Worm (Caenorhabditis elegans) whole organism, midembryonic: ENCODE measurements around the gene flor-1.

Experiments used
- flt-1 ChIP-seq: fragments of 200-800 bp; sonication (Bioruptor generic); IDR thresholded peaks from 2 replicates; pipeline ENCODE4 v1.3.6; 2022; ENCODE audit warnings: missing genetic modification characterization, missing compliant biosample characterization
- klf-2 ChIP-seq: fragments of 200-800 bp; sonication (Bioruptor generic); conservative IDR thresholded peaks from 2 replicates; pipeline ENCODE4 v1.3.6; 2022; ENCODE audit warnings: missing genetic modification reagents, missing genetic modification characterization, missing compliant biosample characterization
- med-1 ChIP-seq: sonication (generic microtip); optimal IDR thresholded peaks from 2 replicates; lab custom pipeline; 2017; ENCODE audit warnings: missing genetic modification characterization, mild to moderate bottlenecking, missing compliant biosample characterization, antibody characterized with exemption, missing genetic modification reagents; ENCODE audit not compliant: insufficient read depth
- ref-1 ChIP-seq: fragments of 200-800 bp; sonication (Bioruptor generic); conservative IDR thresholded peaks from 2 replicates; pipeline ENCODE4 v1.3.6; 2022; ENCODE audit warnings: missing genetic modification reagents, missing genetic modification characterization, missing compliant biosample characterization
- ztf-29 ChIP-seq: fragments of 200-800 bp; sonication (Bioruptor generic); IDR thresholded peaks from 2 replicates; pipeline ENCODE4 v1.3.6; 2022; ENCODE audit warnings: missing genetic modification reagents, missing genetic modification characterization, missing compliant biosample characterization

DNA sequence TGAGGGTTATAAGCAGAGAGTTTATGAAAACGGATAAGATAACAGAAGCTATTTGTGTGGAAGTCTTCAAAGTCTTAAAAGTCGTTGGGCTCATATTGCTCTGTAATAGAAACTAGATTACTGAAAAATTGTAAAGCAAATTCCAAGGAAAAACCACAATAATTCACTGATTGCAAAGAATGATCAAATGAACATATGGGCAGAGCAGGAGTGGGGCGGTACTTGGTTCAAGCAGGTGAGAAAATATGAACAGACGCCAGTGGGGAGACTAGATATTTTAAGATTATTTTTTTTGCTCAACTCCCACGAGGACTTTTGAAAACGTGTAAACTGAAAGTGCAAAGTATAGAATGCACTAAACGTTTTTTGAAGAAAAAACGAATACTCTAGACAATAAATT, 13.0 kb upstream of the flor-1 start, which contains the start of gene str-171:
- TF ChIP-seq flt-1 (GFP tag; lab: Robert Waterston, UW) (no peak), ref-1 (GFP tag; lab: Robert Waterston, UW) (no peak), klf-2 (GFP tag; lab: Robert Waterston, UW) (no peak), med-1 (no peak), ztf-29 (GFP tag; lab: Robert Waterston, UW) (no peak)
